Worm (Caenorhabditis elegans): ENCODE results near the gene spat-3.

- TF ChIP-seq him-1 (tag; optimal IDR thresholded peaks at IDR 0.05) (no peak), dao-5 (tag; optimal IDR thresholded peaks at IDR 0.05) (no peak)
Observed at ce11 chrX:4553033-4553432, 52.7 kb downstream of the spat-3 start.
